Fruit fly (Drosophila melanogaster): ENCODE results near the gene CG14022.

DNA sequence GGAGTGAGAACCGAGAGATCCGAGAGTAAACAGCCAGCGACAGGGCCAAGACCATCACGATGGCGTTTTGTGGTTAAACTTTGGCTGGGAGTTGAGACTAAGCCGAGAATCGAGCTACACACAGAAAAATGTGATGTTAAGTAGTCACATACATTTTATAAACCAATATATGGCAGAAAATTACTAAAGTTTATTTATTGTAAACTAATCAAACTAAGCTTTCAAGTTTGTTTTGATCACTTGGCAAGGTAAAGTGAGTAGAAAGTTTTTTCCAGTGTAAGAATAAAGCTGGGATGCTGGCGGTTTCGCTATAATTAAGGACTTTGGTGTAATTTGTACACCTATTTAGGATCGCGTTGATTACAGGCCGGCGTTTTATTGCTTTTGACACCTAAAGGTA is 43.9 kb upstream of the CG14022 start:
- TF ChIP-seq Myc (optimal IDR thresholded peaks at IDR 0.05) = no peak
- TF ChIP-seq dmrt93B (GFP tag; optimal IDR thresholded peaks at IDR 0.05) = no peak
